Worm (Caenorhabditis elegans): ENCODE measurements around the gene ztf-20.
A peak's percentile ranks its signal among the peaks of the same experiment; 100 is the strongest.

ztf-20 gene

ce11 chrV:19001016-19001415 is 41.0 kb upstream of the ztf-20 start, which contains the start of gene Y39B6A.34 (continued):
- TF ChIP-seq ceh-32 (tag; optimal IDR thresholded peaks at IDR 0.05; ENCODE audit: poor library complexity) (no peak), nhr-42 (GFP tag; IDR thresholded peaks at IDR 0.05) (no peak), hlh-11 (tag; optimal IDR thresholded peaks at IDR 0.05) (no peak), F49E8.2 (tag; optimal IDR thresholded peaks at IDR 0.05; ENCODE audit: borderline replicate concordance) (no peak), nhr-77 (tag; optimal IDR thresholded peaks at IDR 0.05) (peak; percentile 30), dmd-6 (GFP tag; IDR thresholded peaks at IDR 0.05) (no peak), fkh-10 (GFP tag; optimal IDR thresholded peaks at IDR 0.05) (no peak), madf-9 (GFP tag; conservative IDR thresholded peaks at IDR 0.05) (no peak), nhr-28 (tag; optimal IDR thresholded peaks at IDR 0.05) (peak; percentile 7), mdl-1 (tag; optimal IDR thresholded peaks at IDR 0.05) (no peak), daf-12 (tag; optimal IDR thresholded peaks at IDR 0.05) (no peak), Y75B8A.6 (GFP tag; IDR thresholded peaks at IDR 0.05) (no peak), sdz-12 (GFP tag; optimal IDR thresholded peaks at IDR 0.05) (no peak), mep-1 (tag; optimal IDR thresholded peaks at IDR 0.05) (peak; percentile 45), unc-62 (GFP tag; optimal IDR thresholded peaks at IDR 0.05 in 1 of 2) (no peak), unc-62 (tag; optimal IDR thresholded peaks at IDR 0.05) (no peak), ZK546.5 (tag; optimal IDR thresholded peaks at IDR 0.05) (no peak), R02D3.7 (tag; optimal IDR thresholded peaks at IDR 0.05) (no peak), saeg-2 (GFP tag; IDR thresholded peaks at IDR 0.05) (no peak), zip-11 (GFP tag; IDR thresholded peaks at IDR 0.05) (no peak), dpl-1 (GFP tag; optimal IDR thresholded peaks at IDR 0.05) (no peak), ceh-82 (tag; optimal IDR thresholded peaks at IDR 0.05) (no peak), tra-1 (GFP tag; IDR thresholded peaks at IDR 0.05) (no peak), spr-1 (tag; optimal IDR thresholded peaks at IDR 0.05) (no peak), cey-2 (tag; optimal IDR thresholded peaks at IDR 0.05; ENCODE audit: borderline replicate concordance, insufficient read depth) (no peak), nhr-25 (tag; optimal IDR thresholded peaks at IDR 0.05; ENCODE audit: borderline replicate concordance, insufficient read depth) (no peak), nhr-41 (GFP tag; IDR thresholded peaks at IDR 0.05) (no peak), ces-1 (GFP tag; optimal IDR thresholded peaks at IDR 0.05) (no peak), duxl-1 (tag; optimal IDR thresholded peaks at IDR 0.05; ENCODE audit: poor library complexity) (no peak), F37D6.2 (tag; optimal IDR thresholded peaks at IDR 0.05) (no peak), ama-1 (optimal IDR thresholded peaks at IDR 0.05) (peak; percentile 17)

- no peak for TF ChIP-seq lin-1 (GFP tag; IDR thresholded peaks at IDR 0.05)
- TF ChIP-seq aly-2 (tag; optimal IDR thresholded peaks at IDR 0.05): no peak
- no peak for TF ChIP-seq nhr-237 (tag; optimal IDR thresholded peaks at IDR 0.05)
- TF ChIP-seq daf-19 (GFP tag; conservative IDR thresholded peaks at IDR 0.05): no peak
- no peak for TF ChIP-seq pha-4 (GFP tag; IDR thresholded peaks at IDR 0.05)
- TF ChIP-seq pha-4 (tag; optimal IDR thresholded peaks at IDR 0.05): no peak
- TF ChIP-seq Y75B8A.6 (GFP tag; IDR thresholded peaks at IDR 0.05): 0 out of 2 replicates have a peak, but pooled peaks have one; percentile 43
- peak; percentile 94 for TF ChIP-seq aha-1 (tag)
- TF ChIP-seq ceh-28 (tag; optimal IDR thresholded peaks at IDR 0.05): no peak
- no peak for TF ChIP-seq dpl-1 (GFP tag; optimal IDR thresholded peaks at IDR 0.05)
- TF ChIP-seq snpc-1.2 (GFP tag; IDR thresholded peaks at IDR 0.05): no peak
- TF ChIP-seq Y48G9A.11 (GFP tag; IDR thresholded peaks at IDR 0.05): no peak
- TF ChIP-seq jun-1 (tag; optimal IDR thresholded peaks at IDR 0.05): no peak
- no peak for TF ChIP-seq spr-1 (tag; optimal IDR thresholded peaks at IDR 0.05)
- TF ChIP-seq F10B5.3 (tag; optimal IDR thresholded peaks at IDR 0.05): no peak
Measured at ce11 chrV:19000542-19000941, 40.6 kb upstream of the ztf-20 start.

All from whole organism, L4 larva.